Worm (Caenorhabditis elegans): ENCODE data around the gene pept-1.

DNA sequence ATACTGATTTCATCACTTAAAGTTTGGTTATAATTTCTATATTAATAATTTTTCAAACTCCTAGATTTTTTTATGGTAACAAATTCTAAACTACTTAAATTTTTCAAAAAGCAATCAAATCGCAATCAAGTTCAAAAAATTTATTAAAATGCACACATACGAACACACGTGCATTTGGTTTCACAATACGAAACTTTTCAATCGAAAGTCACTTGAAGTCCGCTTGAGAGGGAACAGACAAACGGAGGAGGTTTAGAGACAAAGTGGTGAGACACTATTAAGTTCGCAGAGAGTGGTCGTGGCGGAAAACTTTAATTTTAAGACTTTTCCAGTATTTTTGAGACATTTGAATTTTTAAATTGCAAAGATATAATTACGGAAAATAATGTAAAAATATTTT is 49.0 kb downstream of the pept-1 start, which contains the start of gene glr-8:
- TF ChIP-seq cog-1 (tag; optimal IDR thresholded peaks at IDR 0.05) (no peak), T22C8.4 (GFP tag; IDR thresholded peaks at IDR 0.05) (no peak), flt-1 (GFP tag; IDR thresholded peaks at IDR 0.05) (no peak), ztf-29 (GFP tag; IDR thresholded peaks at IDR 0.05) (no peak)

All from whole organism, midembryonic.